Worm (Caenorhabditis elegans) whole organism, L3 larva: ENCODE results near the gene F26F4.6.
A peak's percentile ranks its signal among the peaks of the same experiment; 100 is the strongest.

Experiments used
- R02D3.7 ChIP-seq: fragments of 150-350 bp; optimal IDR thresholded peaks from 2 replicates; lab custom pipeline; 2014; ENCODE audit warnings: missing biosample characterization, missing genetic modification characterization
- ZK546.5 ChIP-seq: sonication (generic microtip); optimal IDR thresholded peaks from 2 replicates; lab custom pipeline; 2017; ENCODE audit warnings: missing biosample characterization, missing genetic modification characterization
- aly-2 ChIP-seq: fragments of 150-350 bp; optimal IDR thresholded peaks from 2 replicates; lab custom pipeline; 2014; ENCODE audit warnings: missing biosample characterization, missing genetic modification characterization
- ama-1 ChIP-seq: fragments of 150-350 bp; optimal IDR thresholded peaks from 2 replicates; lab custom pipeline; 2018
- ceh-16 ChIP-seq: sonication (generic microtip); optimal IDR thresholded peaks from 2 replicates; lab custom pipeline; 2017; ENCODE audit warnings: missing biosample characterization, missing genetic modification characterization
- ceh-28 ChIP-seq: fragments of 150-350 bp; optimal IDR thresholded peaks from 2 replicates; lab custom pipeline; 2014; ENCODE audit warnings: missing biosample characterization, missing genetic modification reagents, missing genetic modification characterization
- ceh-82 ChIP-seq: fragments of 150-350 bp; optimal IDR thresholded peaks from 2 replicates; lab custom pipeline; 2014; ENCODE audit warnings: missing biosample characterization, missing genetic modification characterization
- ceh-9 ChIP-seq: sonication (generic microtip); optimal IDR thresholded peaks from 2 replicates; lab custom pipeline; 2018; ENCODE audit warnings: missing biosample characterization, missing genetic modification characterization
- daf-12 ChIP-seq: fragments of 150-350 bp; optimal IDR thresholded peaks from 2 replicates; lab custom pipeline; 2014; ENCODE audit warnings: missing biosample characterization, missing genetic modification reagents, missing genetic modification characterization
- egl-27 ChIP-seq: sonication (generic microtip); optimal IDR thresholded peaks from 4 replicates; lab custom pipeline; 2017; ENCODE audit warnings: missing biosample characterization, missing genetic modification reagents, missing genetic modification characterization
- egl-5 ChIP-seq: fragments of 150-350 bp; optimal IDR thresholded peaks from 2 replicates; lab custom pipeline; 2017; ENCODE audit warnings: missing biosample characterization, missing genetic modification reagents, missing genetic modification characterization, inconsistent platforms
- elt-1 ChIP-seq: fragments of 150-350 bp; optimal IDR thresholded peaks from 2 replicates; lab custom pipeline; 2014; ENCODE audit warnings: missing biosample characterization, missing genetic modification characterization
- elt-2 ChIP-seq: sonication (generic microtip); optimal IDR thresholded peaks from 2 replicates; lab custom pipeline; 2016; ENCODE audit warnings: missing genetic modification reagents, mild to moderate bottlenecking, missing genetic modification characterization, missing compliant biosample characterization
- elt-3 ChIP-seq, 3 experiments: fragments of 150-350 bp in 1 of 3; sonication (generic microtip) in 2 of 3; optimal IDR thresholded peaks; 2 replicates in 2 of 3; 4 replicates in 1 of 3; lab custom pipeline; 2014 to 2017; ENCODE audit warnings: missing biosample characterization in 3 of 3, missing genetic modification characterization in 3 of 3
- eor-1 ChIP-seq, 2 experiments: fragments of 150-350 bp; optimal IDR thresholded peaks; 2 replicates each; lab custom pipeline; 2014 to 2018; ENCODE audit warnings: missing biosample characterization in 2 of 2, missing genetic modification characterization in 2 of 2
- fkh-10 ChIP-seq: sonication (generic microtip); optimal IDR thresholded peaks from 2 replicates; lab custom pipeline; 2017; ENCODE audit warnings: missing biosample characterization, missing genetic modification reagents, missing genetic modification characterization
- fkh-2 ChIP-seq: fragments of 150-350 bp; optimal IDR thresholded peaks from 2 replicates; lab custom pipeline; 2014; ENCODE audit warnings: missing biosample characterization, missing genetic modification reagents, missing genetic modification characterization
- fos-1 ChIP-seq: fragments of 150-350 bp; optimal IDR thresholded peaks from 2 replicates; lab custom pipeline; 2014; ENCODE audit warnings: missing biosample characterization, missing genetic modification characterization
- hmg-11 ChIP-seq: sonication (generic microtip); optimal IDR thresholded peaks from 2 replicates; lab custom pipeline; 2016; ENCODE audit warnings: missing genetic modification characterization, missing compliant biosample characterization
- jun-1 ChIP-seq: fragments of 150-350 bp; optimal IDR thresholded peaks from 2 replicates; lab custom pipeline; 2014; ENCODE audit warnings: missing biosample characterization, missing genetic modification reagents, missing genetic modification characterization
- lin-15B ChIP-seq: fragments of 150-350 bp; optimal IDR thresholded peaks from 2 replicates; lab custom pipeline; 2014; ENCODE audit warnings: missing biosample characterization, missing genetic modification characterization
- lin-39 ChIP-seq: fragments of 150-350 bp; optimal IDR thresholded peaks from 2 replicates; lab custom pipeline; 2018; ENCODE audit warnings: missing biosample characterization, missing genetic modification reagents, missing genetic modification characterization
- lsy-12 ChIP-seq: sonication (generic microtip); optimal IDR thresholded peaks from 2 replicates; lab custom pipeline; 2016; ENCODE audit warnings: mild to moderate bottlenecking, missing genetic modification characterization, missing compliant biosample characterization
- mdl-1 ChIP-seq: fragments of 150-350 bp; optimal IDR thresholded peaks from 2 replicates; lab custom pipeline; 2014; ENCODE audit warnings: missing biosample characterization, missing genetic modification characterization
- mml-1 ChIP-seq: fragments of 150-350 bp; sonication (generic microtip); optimal IDR thresholded peaks from 3 replicates; lab custom pipeline; 2014; ENCODE audit warnings: missing biosample characterization, missing genetic modification characterization
- nfya-1 ChIP-seq: sonication (generic microtip); optimal IDR thresholded peaks from 2 replicates; lab custom pipeline; 2017; ENCODE audit warnings: missing genetic modification characterization, mild to moderate bottlenecking, missing compliant biosample characterization, antibody characterized with exemption, moderate library complexity; ENCODE audit not compliant: insufficient read depth
- nhr-11 ChIP-seq: fragments of 150-350 bp; optimal IDR thresholded peaks from 2 replicates; lab custom pipeline; 2014; ENCODE audit warnings: missing biosample characterization, missing genetic modification characterization
- nhr-12 ChIP-seq: fragments of 150-350 bp; optimal IDR thresholded peaks from 2 replicates; lab custom pipeline; 2014; ENCODE audit warnings: missing biosample characterization, missing genetic modification characterization
- nhr-23 ChIP-seq: fragments of 150-350 bp; optimal IDR thresholded peaks from 2 replicates; lab custom pipeline; 2014; ENCODE audit warnings: missing biosample characterization, missing genetic modification reagents, missing genetic modification characterization
- nhr-237 ChIP-seq: fragments of 150-350 bp; optimal IDR thresholded peaks from 2 replicates; lab custom pipeline; 2014; ENCODE audit warnings: missing biosample characterization, missing genetic modification characterization
- nhr-25 ChIP-seq: sonication (generic microtip); optimal IDR thresholded peaks from 2 replicates; lab custom pipeline; 2017; ENCODE audit warnings: missing biosample characterization, missing genetic modification characterization
- nhr-28 ChIP-seq: fragments of 150-350 bp; optimal IDR thresholded peaks from 2 replicates; lab custom pipeline; 2014; ENCODE audit warnings: missing biosample characterization, missing genetic modification characterization
- nhr-43 ChIP-seq: sonication (generic microtip); optimal IDR thresholded peaks from 2 replicates; lab custom pipeline; 2016; ENCODE audit warnings: mild to moderate bottlenecking, missing genetic modification characterization, missing compliant biosample characterization; ENCODE audit not compliant: poor library complexity, severe bottlenecking
- nhr-67 ChIP-seq: fragments of 150-350 bp; optimal IDR thresholded peaks from 2 replicates; lab custom pipeline; 2014; ENCODE audit warnings: missing biosample characterization, missing genetic modification characterization
- nhr-76 ChIP-seq: fragments of 150-350 bp; sonication (generic microtip); optimal IDR thresholded peaks from 5 replicates; lab custom pipeline; 2014; ENCODE audit warnings: missing biosample characterization, missing genetic modification characterization
- nhr-77 ChIP-seq: fragments of 150-350 bp; optimal IDR thresholded peaks from 2 replicates; lab custom pipeline; 2014; ENCODE audit warnings: missing biosample characterization, missing genetic modification characterization
- pha-4 ChIP-seq: fragments of 150-350 bp; optimal IDR thresholded peaks from 2 replicates; lab custom pipeline; 2014; ENCODE audit warnings: missing biosample characterization, missing genetic modification reagents, missing genetic modification characterization
- pqm-1 ChIP-seq: fragments of 150-350 bp; optimal IDR thresholded peaks from 2 replicates; lab custom pipeline; 2017; ENCODE audit warnings: missing biosample characterization, missing genetic modification characterization, inconsistent platforms
- sea-2 ChIP-seq: fragments of 150-350 bp; sonication (generic microtip); optimal IDR thresholded peaks from 4 replicates; lab custom pipeline; 2014; ENCODE audit warnings: missing biosample characterization, missing genetic modification reagents, missing genetic modification characterization
- skn-1 ChIP-seq: fragments of 150-350 bp; optimal IDR thresholded peaks from 2 replicates; lab custom pipeline; 2014; ENCODE audit warnings: missing biosample characterization, missing genetic modification characterization
- snpc-4 ChIP-seq: fragments of 150-350 bp; optimal IDR thresholded peaks from 2 replicates; lab custom pipeline; 2014; ENCODE audit warnings: missing biosample characterization, missing genetic modification characterization
- tbx-2 ChIP-seq: sonication (generic microtip); optimal IDR thresholded peaks from 2 replicates; lab custom pipeline; 2016; ENCODE audit warnings: mild to moderate bottlenecking, missing genetic modification characterization, missing compliant biosample characterization
- unc-39 ChIP-seq: sonication (generic microtip); optimal IDR thresholded peaks from 4 replicates; lab custom pipeline; 2017; ENCODE audit warnings: missing biosample characterization, missing genetic modification characterization
- unc-62 ChIP-seq: fragments of 150-350 bp; sonication (generic microtip); optimal IDR thresholded peaks from 4 replicates; lab custom pipeline; 2014; ENCODE audit warnings: missing biosample characterization, missing genetic modification reagents, missing genetic modification characterization
- zag-1 ChIP-seq: fragments of 150-350 bp; optimal IDR thresholded peaks from 2 replicates; lab custom pipeline; 2014; ENCODE audit warnings: missing biosample characterization, missing genetic modification characterization
- ztf-11 ChIP-seq: fragments of 150-350 bp; optimal IDR thresholded peaks from 2 replicates; lab custom pipeline; 2014; ENCODE audit warnings: missing biosample characterization, missing genetic modification characterization
- ztf-4 ChIP-seq: fragments of 150-350 bp; optimal IDR thresholded peaks from 2 replicates; lab custom pipeline; 2014; ENCODE audit warnings: missing biosample characterization, missing genetic modification characterization

F26F4.6 gene

ce11 chrIII:4900260-4900659 lies 6.8 kb upstream of the F26F4.6 start, which contains the start of gene tag-340:
tag-340 (plus strand) TSS chrIII:4900508.
- no peak for TF ChIP-seq unc-62 (GFP tag; lab: Kevin White, UChicago)
- no peak for TF ChIP-seq tbx-2
- no peak for TF ChIP-seq ama-1 (lab: Kevin White, UChicago)
- TF ChIP-seq snpc-4 (tag; lab: Kevin White, UChicago) = no peak
- no peak for TF ChIP-seq ztf-4
- TF ChIP-seq nhr-25 (tag; lab: Kevin White, UChicago) = no peak

- TF ChIP-seq unc-62 (GFP tag; lab: Kevin White, UChicago) (peak; percentile 97), egl-27 (tag; lab: Kevin White, UChicago) (peak; percentile 95), nfya-1 (tag; lab: Kevin White, UChicago) (peak; percentile 99), lsy-12 (tag; lab: Kevin White, UChicago) (peak; percentile 98), nhr-77 (peak; percentile 93), aly-2 (tag; lab: Kevin White, UChicago) (no peak), nhr-43 (tag; lab: Kevin White, UChicago) (peak; percentile 98), ceh-16 (tag; lab: Kevin White, UChicago) (peak; percentile 76), jun-1 (tag; lab: Kevin White, UChicago) (peak; percentile 98), zag-1 (tag; lab: Kevin White, UChicago) (peak; percentile 84), pha-4 (tag; lab: Kevin White, UChicago) (peak; percentile 99), skn-1 (tag; lab: Kevin White, UChicago) (peak; percentile 91), hmg-11 (tag; lab: Kevin White, UChicago) (peak; percentile 97), mml-1 (tag; lab: Kevin White, UChicago) (peak; percentile 57), nhr-11 (tag; lab: Kevin White, UChicago) (peak; percentile 95), ceh-9 (no peak), elt-2 (tag; lab: Kevin White, UChicago) (peak; percentile 97), lin-15B (tag; lab: Kevin White, UChicago) (peak; percentile 96), nhr-23 (tag; lab: Kevin White, UChicago) (peak; percentile 100), nhr-67 (no peak), snpc-4 (tag; lab: Kevin White, UChicago) (peak; percentile 92), lin-39 (peak; percentile 99), egl-5 (tag; lab: Kevin White, UChicago) (peak; percentile 94), elt-3 (tag; optimal IDR thresholded peaks at IDR 0.05; lab: Kevin White, UChicago) (peak in 2 of 3 experiments; percentile 25 to 95), tbx-2 (peak; percentile 97), nhr-237 (tag; lab: Kevin White, UChicago) (no peak), fkh-2 (tag; lab: Kevin White, UChicago) (no peak), fos-1 (tag; lab: Kevin White, UChicago) (peak; percentile 97), nhr-28 (tag; lab: Kevin White, UChicago) (no peak), mdl-1 (tag; lab: Kevin White, UChicago) (peak; percentile 97), pqm-1 (peak; percentile 96), nhr-76 (tag; lab: Kevin White, UChicago) (peak; percentile 75), nhr-25 (tag; lab: Kevin White, UChicago) (peak; percentile 100), sea-2 (GFP tag; lab: Kevin White, UChicago) (peak; percentile 87), ceh-28 (tag; lab: Kevin White, UChicago) (peak; percentile 95), ztf-11 (tag; lab: Kevin White, UChicago) (peak; percentile 4), ceh-82 (peak; percentile 93), fkh-10 (peak; percentile 99), nhr-12 (tag; lab: Kevin White, UChicago) (no peak), daf-12 (tag; lab: Kevin White, UChicago) (peak; percentile 90), ama-1 (lab: Kevin White, UChicago) (peak; percentile 82), ztf-4 (peak; percentile 88), eor-1 (tag; optimal IDR thresholded peaks at IDR 0.05; lab: Kevin White, UChicago) (peak in 1 of 2 experiments; percentile 2), elt-1 (peak; percentile 85), unc-39 (tag; lab: Kevin White, UChicago) (peak; percentile 33), R02D3.7 (tag; lab: Kevin White, UChicago) (peak; percentile 92), ZK546.5 (tag; lab: Kevin White, UChicago) (peak; percentile 58)
Measured at ce11 chrIII:4899728-4900127, 6.3 kb upstream of the F26F4.6 start.
